Fruit fly (Drosophila melanogaster): Measurements from ENCODE around the gene RpS14b.
A peak's percentile ranks its signal among the peaks of the same experiment; 100 is the strongest.

The RpS14b gene

DNA sequence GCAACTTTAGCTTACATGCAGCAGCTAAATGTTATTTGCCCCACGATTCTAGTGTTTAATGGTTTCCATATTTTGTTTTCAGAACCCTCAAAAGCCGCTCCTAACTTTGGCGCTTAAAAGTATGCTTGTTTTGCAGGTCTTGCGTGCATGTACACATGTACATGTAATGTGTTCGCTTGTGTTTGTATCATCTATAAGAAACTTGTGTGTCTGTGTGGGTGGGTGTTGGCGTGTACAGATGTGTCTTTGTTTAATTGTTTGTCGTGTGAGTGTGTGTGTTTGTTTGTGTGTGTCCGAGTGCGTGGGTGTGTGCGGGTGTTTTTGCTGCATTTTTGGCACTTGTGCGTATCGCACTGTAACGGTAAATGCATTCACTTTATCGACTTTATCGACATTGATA, 11.6 kb upstream of the RpS14b start:
- no peak for TF ChIP-seq CG17801 (GFP tag; optimal IDR thresholded peaks at IDR 0.05; ENCODE audit: partially characterized antibody)

DNA sequence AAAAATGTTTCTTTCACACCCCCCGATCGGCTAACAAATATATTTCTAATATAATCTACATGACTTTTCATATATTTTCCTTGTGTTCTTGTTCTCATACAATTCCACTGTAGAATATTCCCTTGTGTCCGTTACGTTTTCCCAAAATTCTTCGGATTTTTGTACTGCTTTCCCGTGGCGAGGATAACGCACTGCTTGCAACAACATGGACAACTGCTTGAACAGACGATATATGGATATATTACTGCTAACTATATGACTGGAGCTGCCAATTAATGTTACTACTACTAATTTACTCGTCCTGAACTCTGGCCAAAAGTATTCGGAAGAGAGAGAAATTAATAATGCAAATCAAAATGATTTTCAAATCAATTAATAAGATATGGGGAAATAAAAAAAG, 9.8 kb upstream of the RpS14b start:
- no peak for TF ChIP-seq CG17801 (GFP tag; optimal IDR thresholded peaks at IDR 0.05; ENCODE audit: partially characterized antibody)

DNA sequence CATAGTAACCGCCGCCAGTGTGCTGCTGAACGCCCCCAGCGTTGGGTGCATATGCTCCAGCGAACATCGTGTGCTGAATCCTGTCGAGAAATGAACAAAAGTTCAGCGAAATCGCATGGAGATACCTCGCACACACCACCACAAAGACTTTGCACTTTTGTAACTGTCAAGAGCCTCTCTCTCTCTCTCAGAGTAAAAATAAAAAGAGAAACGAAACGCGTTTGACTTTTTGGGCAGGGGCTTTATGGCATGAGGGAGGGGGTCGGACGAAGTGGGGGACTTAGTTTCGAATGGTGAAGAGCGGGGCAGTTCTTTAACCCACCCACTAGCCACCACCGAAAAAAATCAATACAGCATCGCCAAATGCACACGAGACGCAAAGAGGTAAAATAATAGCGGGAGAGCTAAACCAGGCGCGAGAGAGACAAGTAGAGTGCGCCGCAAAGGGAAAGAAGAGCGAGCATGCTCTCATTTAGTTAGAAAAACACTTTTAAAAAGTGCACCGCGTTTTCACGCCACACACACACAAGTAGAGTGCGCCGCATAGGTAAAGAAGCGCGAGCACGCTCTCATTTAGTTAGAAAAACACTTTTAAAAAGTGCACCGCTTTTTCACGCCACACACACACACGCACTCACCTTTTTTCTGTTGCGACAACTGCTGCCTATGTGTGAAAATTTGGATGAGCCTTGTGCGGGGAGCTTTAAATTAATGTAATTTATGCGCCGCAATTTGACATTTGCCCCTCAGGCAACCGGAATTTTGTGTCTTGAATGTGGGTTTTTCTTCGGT, 4.3 kb upstream of the RpS14b start:
- no peak for TF ChIP-seq CG17801 (GFP tag; optimal IDR thresholded peaks at IDR 0.05; ENCODE audit: partially characterized antibody)

DNA sequence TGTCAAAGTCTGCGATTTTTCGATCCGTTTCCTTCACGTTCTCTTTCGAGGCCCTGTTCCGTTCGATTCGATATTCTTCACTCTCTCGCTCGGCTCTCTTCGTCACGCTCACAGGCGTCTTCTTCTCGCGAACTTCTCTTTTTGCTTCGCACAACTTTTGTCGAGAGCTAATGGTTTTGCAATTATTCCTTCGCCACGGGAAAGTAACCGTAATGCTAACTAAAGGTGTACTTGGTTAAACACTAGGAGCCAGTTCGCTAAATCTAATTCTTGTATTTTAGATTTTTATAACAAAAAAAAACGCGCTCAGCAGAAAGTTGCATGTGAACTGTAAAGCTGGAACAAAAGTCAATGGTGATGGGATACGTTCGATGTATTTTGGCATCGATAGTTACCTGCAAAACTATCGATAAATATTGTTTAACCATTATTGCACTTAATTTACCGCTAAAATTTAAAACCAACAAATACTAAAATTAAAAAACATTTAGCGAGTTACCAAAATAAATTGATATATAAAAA, 3.6 kb upstream of the RpS14b start, which contains the start of gene mahe:
mahe (minus strand) TSS at position 355 of the 522 bp plus-strand sequence.
- no peak for TF ChIP-seq CG17801 (GFP tag; optimal IDR thresholded peaks at IDR 0.05; ENCODE audit: partially characterized antibody)

DNA sequence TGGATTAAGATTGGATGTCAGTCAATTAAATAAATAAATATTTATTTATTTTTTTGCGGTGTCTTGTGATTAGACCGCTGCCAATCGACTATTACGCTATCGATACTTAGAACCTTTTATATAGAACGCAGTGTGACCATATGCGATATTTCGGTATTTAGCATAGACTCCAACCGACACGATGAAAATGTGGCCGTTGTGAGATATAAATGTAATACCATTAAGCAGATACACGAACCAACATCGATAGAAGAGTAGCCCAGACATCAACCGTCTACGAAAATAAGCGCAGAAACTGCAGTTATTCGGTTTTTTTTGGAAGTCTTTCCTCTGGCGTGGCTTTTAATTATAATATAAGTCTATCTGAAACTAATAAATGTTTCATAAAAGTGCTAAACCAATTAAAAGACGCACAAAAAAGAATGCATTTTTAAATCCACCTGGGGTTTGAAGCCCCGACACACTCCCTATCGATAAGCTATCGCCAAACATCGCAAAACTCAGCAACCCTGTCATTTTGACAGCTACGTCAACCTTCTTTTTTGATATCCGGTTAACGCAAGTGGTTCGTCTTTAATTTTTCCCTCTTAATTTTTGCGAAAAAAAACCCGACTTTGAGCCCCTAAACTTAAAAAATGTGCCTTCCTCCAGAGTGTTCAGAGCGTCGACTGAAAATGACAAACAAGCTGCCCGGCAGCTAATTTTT, 1.3 kb upstream of the RpS14b start, which contains the start of the genes Dhdds and RpS14a:
Dhdds (minus strand) TSS at position 142 of the 706 bp plus-strand sequence.
RpS14a (plus strand) TSS at position 533 of the 706 bp plus-strand sequence.
- TF ChIP-seq CG17801 (GFP tag; optimal IDR thresholded peaks at IDR 0.05; ENCODE audit: partially characterized antibody): no peak

DNA sequence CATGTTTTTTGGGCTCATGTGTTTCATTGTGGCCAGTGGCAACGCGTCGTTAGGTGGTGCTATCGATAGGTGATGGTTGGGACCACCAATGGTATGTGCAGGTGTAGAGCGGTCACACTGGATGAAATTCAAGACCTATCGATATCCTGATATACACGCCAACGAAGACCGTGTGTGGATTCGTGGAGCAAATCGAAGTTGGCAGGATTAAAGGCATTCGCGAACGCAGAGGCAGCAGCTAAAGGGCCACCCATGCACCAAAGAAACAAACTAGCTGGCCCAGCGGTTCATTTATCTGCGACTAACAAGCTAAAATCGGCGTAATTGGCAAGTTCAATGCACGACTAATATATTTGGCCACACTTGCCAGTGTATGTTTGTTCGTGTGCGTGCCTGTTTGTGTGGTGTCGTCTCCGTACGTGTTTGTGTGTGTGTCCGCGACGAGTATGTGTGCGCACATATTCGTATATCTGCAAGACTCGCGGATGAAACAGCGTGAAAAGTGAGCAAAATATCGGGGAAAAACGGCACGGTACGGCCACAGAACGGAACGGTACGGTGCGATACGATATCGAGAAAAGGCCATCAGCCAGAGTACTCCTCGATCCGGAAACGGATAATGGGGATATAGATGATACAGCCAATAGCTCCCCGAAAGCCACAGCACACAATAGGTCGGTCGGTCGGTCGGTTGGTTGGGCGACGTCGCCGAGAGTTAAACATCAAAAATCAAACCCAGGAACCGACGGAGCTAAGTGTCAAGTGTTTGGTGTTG, 1.3 kb downstream of the RpS14b start, which contains the start of gene Ubr3:
Ubr3 (plus strand) TSS at position 99 of the 775 bp plus-strand sequence.
- peak; percentile 48 for TF ChIP-seq CG17801 (GFP tag; optimal IDR thresholded peaks at IDR 0.05; ENCODE audit: partially characterized antibody)

DNA sequence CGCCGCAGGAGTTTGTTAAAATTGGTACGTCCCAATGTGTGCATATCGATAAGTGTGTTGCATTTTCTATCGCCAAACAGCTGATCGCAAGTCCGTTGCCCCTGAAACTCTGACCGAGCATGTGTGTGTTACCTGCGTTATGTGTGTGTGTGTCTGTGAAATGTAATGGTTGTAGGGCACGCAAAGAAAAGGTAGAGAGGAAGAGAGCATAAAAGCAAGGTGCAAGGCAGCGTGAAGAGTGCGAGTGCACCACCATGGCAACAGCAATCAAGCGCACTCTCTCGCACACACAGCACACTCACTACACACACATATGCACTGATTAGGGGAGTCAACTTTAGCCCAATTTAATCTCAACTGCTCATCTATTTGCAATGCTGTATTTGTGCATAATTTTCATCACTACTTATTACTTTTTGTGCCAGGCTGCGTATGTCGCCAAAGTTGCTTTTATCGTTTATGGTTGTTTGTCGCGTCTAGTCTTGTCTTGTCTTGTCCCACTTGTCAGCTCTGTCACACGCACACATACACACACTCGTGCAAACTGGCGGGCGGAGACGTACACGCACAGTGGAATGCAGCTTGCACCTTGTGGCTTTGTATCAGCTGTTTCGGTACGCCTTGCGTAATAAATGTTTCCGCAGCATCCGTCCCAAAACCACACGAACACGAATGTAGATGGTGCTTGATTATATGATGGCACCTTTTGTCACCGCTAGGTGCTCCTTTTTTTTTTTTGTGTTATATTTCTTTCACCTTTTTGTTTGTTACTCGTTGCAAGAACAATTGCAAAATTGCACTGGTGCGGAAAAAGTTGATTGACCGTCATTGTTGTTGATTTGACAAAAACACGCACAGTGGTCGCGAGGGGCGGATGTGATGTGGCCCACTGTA, 3.1 kb downstream of the RpS14b start:
- TF ChIP-seq CG17801 (GFP tag; optimal IDR thresholded peaks at IDR 0.05; ENCODE audit: partially characterized antibody): peak; percentile 81

DNA sequence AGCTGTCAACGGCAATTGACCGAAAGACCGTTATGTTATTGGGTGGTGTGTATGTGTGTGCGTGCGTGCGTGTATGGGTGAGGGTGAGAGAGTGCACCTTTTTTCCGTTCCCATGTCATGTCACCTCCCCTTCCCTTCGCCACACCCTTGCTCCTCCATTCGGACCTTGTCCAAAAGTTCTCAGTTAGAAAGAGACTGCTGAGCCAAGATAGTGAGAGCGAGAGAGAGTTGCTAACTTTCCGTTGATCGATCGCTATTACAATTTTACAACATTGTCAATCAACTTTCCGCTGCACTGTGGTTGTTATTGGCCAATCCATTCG, 3.7 kb downstream of the RpS14b start:
- TF ChIP-seq CG17801 (GFP tag; optimal IDR thresholded peaks at IDR 0.05; ENCODE audit: partially characterized antibody): no peak

DNA sequence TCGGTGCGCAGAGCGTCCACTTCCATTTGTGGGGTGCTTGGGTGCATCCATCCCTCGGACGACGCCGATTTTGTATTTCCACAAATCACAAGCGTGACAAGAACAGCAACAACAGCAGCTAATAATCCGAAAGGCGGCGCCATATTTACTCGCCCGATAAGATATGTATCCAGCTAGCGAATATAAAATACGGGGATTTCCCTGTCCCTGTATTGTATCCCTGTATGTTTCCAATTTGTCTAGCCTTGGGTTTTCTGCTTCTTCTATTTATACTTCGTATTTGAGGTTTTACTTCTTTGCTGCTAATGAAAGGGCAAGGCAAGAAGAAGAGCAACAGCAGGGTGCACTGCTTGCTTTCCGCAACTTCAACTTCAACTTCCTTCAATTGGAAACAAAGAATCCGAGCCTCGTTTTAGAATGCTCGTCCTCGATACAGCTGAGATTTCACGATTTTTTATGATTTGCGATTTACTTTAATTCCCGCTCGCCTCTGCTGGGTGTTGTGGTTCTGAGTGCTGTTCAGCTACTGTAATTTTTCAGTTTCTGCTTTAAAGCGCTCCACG, 9.5 kb downstream of the RpS14b start:
- TF ChIP-seq CG17801 (GFP tag; optimal IDR thresholded peaks at IDR 0.05; ENCODE audit: partially characterized antibody): no peak

DNA sequence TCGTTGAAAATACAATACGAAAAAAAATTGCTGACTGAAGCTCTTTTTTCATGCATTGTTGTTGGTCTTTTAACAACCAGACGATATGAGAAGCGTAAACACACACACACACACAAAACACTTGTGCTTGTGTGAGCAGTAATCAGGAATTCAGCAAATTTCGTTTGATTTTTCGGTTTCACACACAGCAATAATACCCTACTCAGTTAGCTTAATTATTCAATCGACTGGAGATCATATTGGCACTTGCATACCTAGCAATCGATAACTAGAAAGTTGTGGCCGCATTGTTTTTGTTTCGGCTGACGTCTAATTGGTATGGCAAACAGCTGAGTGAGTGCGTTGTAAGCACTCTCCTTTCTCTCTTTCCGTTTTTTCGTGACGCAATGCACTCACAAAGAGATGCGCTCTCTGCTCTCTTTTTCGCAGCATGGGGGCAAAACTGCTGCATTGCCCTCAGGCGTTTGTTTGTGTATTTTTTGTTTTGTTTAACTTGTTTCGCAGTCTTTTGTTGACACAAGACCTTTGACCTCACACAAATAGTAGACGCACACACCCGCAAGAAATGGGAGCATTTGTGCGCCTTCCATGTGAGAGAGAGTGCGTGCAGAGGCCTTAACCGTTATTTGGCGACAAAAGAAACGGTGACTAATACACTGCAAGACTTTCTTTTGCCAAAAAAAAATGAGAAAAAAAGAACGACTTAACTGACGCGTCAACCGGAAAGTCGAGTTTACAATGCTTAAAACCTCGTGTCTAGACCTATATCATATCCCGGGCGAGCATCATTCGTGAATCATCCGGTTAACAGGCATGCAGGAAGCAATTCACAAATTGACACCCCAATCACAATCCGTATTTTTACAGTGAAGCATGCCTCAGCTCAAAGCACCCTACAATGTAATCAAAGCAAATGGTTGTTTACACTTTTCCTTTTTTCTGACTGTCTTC, 10.3 kb downstream of the RpS14b start:
- TF ChIP-seq CG17801 (GFP tag; optimal IDR thresholded peaks at IDR 0.05; ENCODE audit: partially characterized antibody): peak; percentile 48

DNA sequence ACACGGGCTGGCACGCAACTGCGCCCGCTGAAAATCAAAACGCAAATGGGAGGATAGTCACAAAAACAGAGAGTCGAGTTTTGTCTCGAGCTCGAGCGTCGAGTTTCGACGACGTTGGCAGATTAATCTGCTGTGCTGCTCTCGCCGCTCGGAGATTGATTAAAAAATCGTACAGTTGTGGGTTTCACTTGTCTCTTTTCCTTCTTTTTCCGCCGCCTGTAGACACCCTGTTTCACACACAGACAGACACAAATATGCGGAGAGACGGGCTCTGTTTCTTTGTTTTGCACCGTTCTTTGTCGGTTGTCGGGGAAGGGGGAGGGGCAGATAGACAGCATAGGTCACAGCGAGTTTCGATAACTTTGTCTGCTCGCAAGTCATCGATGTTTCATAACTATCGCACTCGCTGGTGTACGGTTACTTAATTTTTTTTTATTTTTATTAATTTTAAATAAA, 12.2 kb downstream of the RpS14b start, which contains the start of gene orion:
orion (minus strand) TSS at position 51 of the 456 bp plus-strand sequence.
- TF ChIP-seq CG17801 (GFP tag; optimal IDR thresholded peaks at IDR 0.05; ENCODE audit: partially characterized antibody): peak; percentile 90

DNA sequence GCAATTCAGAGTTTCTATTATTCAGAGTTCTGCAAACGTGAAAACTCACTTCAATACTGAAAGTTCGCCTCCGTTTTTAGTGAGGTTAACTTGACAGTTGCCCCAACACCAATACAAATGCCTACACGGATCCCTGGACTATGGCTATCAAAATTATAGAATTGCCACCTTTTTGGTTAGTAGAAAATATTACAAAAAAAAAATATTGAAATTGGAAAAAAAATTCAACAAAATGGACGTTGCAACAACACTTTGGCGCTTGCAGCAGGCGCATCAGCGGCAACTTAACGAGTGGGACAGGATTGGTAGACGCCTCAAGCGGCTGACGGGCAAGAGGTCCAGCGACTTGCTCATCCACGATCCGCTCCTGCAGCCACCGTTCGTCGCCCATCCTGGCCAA, 21.2 kb downstream of the RpS14b start, which contains the start of the genes CG15332 and CG15330:
CG15332 (minus strand) TSS at position 101 of the 400 bp plus-strand sequence.
CG15330 (plus strand) TSS at position 175 of the 400 bp plus-strand sequence.
- no peak for TF ChIP-seq CG17801 (GFP tag; optimal IDR thresholded peaks at IDR 0.05; ENCODE audit: partially characterized antibody)

Measured in ovary, adult (tissue).